Worm (Caenorhabditis elegans): Measurements from ENCODE around the gene srv-6.
"Not testable (repeated sequence)": the region's sequence is repeated elsewhere in the genome, so short reads cannot be mapped to it uniquely, and the experiment has no call there.

srv-6 gene

ce11 chrX:4256761-4257160 lies at the start of gene srv-6:
Gene srv-6 (plus strand): TSS chrX:4257061.
- TF ChIP-seq ZK185.1 (tag; optimal IDR thresholded peaks at IDR 0.05; ENCODE audit: poor library complexity, severe bottlenecking) (no peak), ets-4 (GFP tag; optimal IDR thresholded peaks at IDR 0.05) (no peak), madf-6 (GFP tag; IDR thresholded peaks at IDR 0.05) (no peak), unc-62 (GFP tag; optimal IDR thresholded peaks at IDR 0.05) (no peak), snpc-1.3 (tag; optimal IDR thresholded peaks at IDR 0.05; ENCODE audit: insufficient read depth) (no peak), nfya-2 (GFP tag; IDR thresholded peaks at IDR 0.05) (no peak), madf-10 (tag; optimal IDR thresholded peaks at IDR 0.05) (no peak), egl-18 (GFP tag; IDR thresholded peaks at IDR 0.05) (no peak), die-1 (tag; optimal IDR thresholded peaks at IDR 0.05) (no peak), cebp-2 (GFP tag; IDR thresholded peaks at IDR 0.05) (no peak), mes-4 (tag; optimal IDR thresholded peaks at IDR 0.05) (no peak), K12H6.12 (tag; optimal IDR thresholded peaks at IDR 0.05) (no peak), D2030.7 (GFP tag; IDR thresholded peaks at IDR 0.05) (no peak), Y95B8A.8 (GFP tag; IDR thresholded peaks at IDR 0.05) (no peak), pbrm-1 (GFP tag; IDR thresholded peaks at IDR 0.05) (no peak)

ce11 chrX:4207385-4207784 lies 49.5 kb upstream of the srv-6 start, which contains the start of gene F20B6.9:
Gene F20B6.9 (minus strand): TSS chrX:4207485.
- not testable (repeated sequence) for TF ChIP-seq lag-1 (GFP tag; IDR thresholded peaks at IDR 0.05); B0035.1 (tag; optimal IDR thresholded peaks at IDR 0.05); egl-44 (GFP tag; IDR thresholded peaks at IDR 0.05)

ce11 chrX:4208495-4208894 lies 48.4 kb upstream of the srv-6 start:
- peak; percentile 45; the same call in 1 of the 2 replicates for TF ChIP-seq rcor-1 (GFP tag; IDR thresholded peaks at IDR 0.05)
- peak; percentile 43 for TF ChIP-seq lin-54 (GFP tag; optimal IDR thresholded peaks at IDR 0.05)
- peak; percentile 72 for TF ChIP-seq K11D2.4 (GFP tag; IDR thresholded peaks at IDR 0.05)
- no peak for TF ChIP-seq ztf-22 (GFP tag; optimal IDR thresholded peaks at IDR 0.05)
- no peak for TF ChIP-seq hlh-26 (GFP tag; conservative IDR thresholded peaks at IDR 0.05)
- TF ChIP-seq Y53G8AR.9 (GFP tag; conservative IDR thresholded peaks at IDR 0.05) = peak; percentile 78
- TF ChIP-seq xnd-1 (tag; optimal IDR thresholded peaks at IDR 0.05) = no peak
- TF ChIP-seq egl-18 (GFP tag; IDR thresholded peaks at IDR 0.05) = 0 out of 2 replicates have a peak, but pooled peaks have one; percentile 8
- peak; percentile 38; the same call in 1 of the 2 replicates for TF ChIP-seq C06A6.2 (GFP tag; conservative IDR thresholded peaks at IDR 0.05)
- TF ChIP-seq hmg-1.2 (GFP tag; IDR thresholded peaks at IDR 0.05) = peak; percentile 40
- no peak for TF ChIP-seq attf-5 (GFP tag; optimal IDR thresholded peaks at IDR 0.05)
- no peak for TF ChIP-seq lir-1 (GFP tag; conservative IDR thresholded peaks at IDR 0.05)
- peak; percentile 36 for TF ChIP-seq ceh-27 (GFP tag; optimal IDR thresholded peaks at IDR 0.05)
- no peak for TF ChIP-seq aptf-2 (GFP tag; conservative IDR thresholded peaks at IDR 0.05)
- peak; percentile 81 for TF ChIP-seq hmg-20 (GFP tag; IDR thresholded peaks at IDR 0.05)
- TF ChIP-seq cebp-1 (GFP tag; IDR thresholded peaks at IDR 0.05) = no peak
- no peak for TF ChIP-seq cebp-1 (tag; optimal IDR thresholded peaks at IDR 0.05)
- TF ChIP-seq rpc-1 (optimal IDR thresholded peaks at IDR 0.05) = no peak
- TF ChIP-seq rpc-1 (tag; optimal IDR thresholded peaks at IDR 0.05) = no peak
- peak; percentile 89 for TF ChIP-seq ZK185.1 (tag; optimal IDR thresholded peaks at IDR 0.05; ENCODE audit: poor library complexity, severe bottlenecking)
- TF ChIP-seq unc-130 (GFP tag; optimal IDR thresholded peaks at IDR 0.05) = no peak
- no peak for TF ChIP-seq tbx-9 (tag; optimal IDR thresholded peaks at IDR 0.05; ENCODE audit: borderline replicate concordance)
- no peak for TF ChIP-seq F55B11.4 (tag; optimal IDR thresholded peaks at IDR 0.05; ENCODE audit: borderline replicate concordance, insufficient read depth)
- TF ChIP-seq pbrm-1 (GFP tag; IDR thresholded peaks at IDR 0.05) = 0 out of 2 replicates have a peak, but pooled peaks have one; percentile 48
- TF ChIP-seq bed-2 (GFP tag; IDR thresholded peaks at IDR 0.05) = no peak
- TF ChIP-seq ekl-4 (GFP tag; IDR thresholded peaks at IDR 0.05) = no peak
- peak; percentile 66 for TF ChIP-seq F23B12.7 (tag; optimal IDR thresholded peaks at IDR 0.05; ENCODE audit: insufficient read depth)
- no peak for TF ChIP-seq athp-1 (tag; optimal IDR thresholded peaks at IDR 0.05)
- TF ChIP-seq dpl-1 (GFP tag; optimal IDR thresholded peaks at IDR 0.05) = no peak
- TF ChIP-seq Y56A3A.18 (GFP tag; IDR thresholded peaks at IDR 0.05) = peak; percentile 74; the same call in 1 of the 2 replicates
- no peak for TF ChIP-seq ztf-18 (tag; optimal IDR thresholded peaks at IDR 0.05)
